Worm (Caenorhabditis elegans): ENCODE measurements around the gene srt-22.
A peak's percentile ranks its signal among the peaks of the same experiment; 100 is the strongest.

The srt-22 gene

ce11 chrV:15276915-15277314 lies 38.8 kb downstream of the srt-22 start, which contains the start of gene srw-17:
TSS of gene srw-17 (minus strand) at chrV:15277015.
- TF ChIP-seq dmd-6 (GFP tag; IDR thresholded peaks at IDR 0.05) = no peak
- peak; percentile 19 for TF ChIP-seq nhr-11 (tag; optimal IDR thresholded peaks at IDR 0.05)

ce11 chrV:15274757-15275156 lies 41.0 kb downstream of the srt-22 start, which contains the start of gene srw-16:
TSS of gene srw-16 (minus strand) at chrV:15274857.
- TF ChIP-seq unc-130 (GFP tag; optimal IDR thresholded peaks at IDR 0.05) = no peak
- TF ChIP-seq lsy-2 (tag; optimal IDR thresholded peaks at IDR 0.05) = no peak
- no peak for TF ChIP-seq nhr-42 (GFP tag; IDR thresholded peaks at IDR 0.05)
- TF ChIP-seq nhr-76 (tag; optimal IDR thresholded peaks at IDR 0.05) = no peak
- no peak for TF ChIP-seq Y48G9A.11 (GFP tag; IDR thresholded peaks at IDR 0.05)
- no peak for TF ChIP-seq lin-15B (tag; optimal IDR thresholded peaks at IDR 0.05)

ce11 chrV:15272263-15272662 lies 43.5 kb downstream of the srt-22 start, which contains the start of gene T10H4.4:
TSS of gene T10H4.4 (minus strand) at chrV:15272363.
- TF ChIP-seq aha-1 (tag) (peak; percentile 65), F44E2.7 (GFP tag; IDR thresholded peaks at IDR 0.05) (no peak)

- TF ChIP-seq ceh-44 (GFP tag; IDR thresholded peaks at IDR 0.05) = no peak
- TF ChIP-seq Y105C5A.15 (GFP tag; IDR thresholded peaks at IDR 0.05) = no peak
- no peak for TF ChIP-seq lin-1 (GFP tag; IDR thresholded peaks at IDR 0.05)
- no peak for TF ChIP-seq mxl-3 (GFP tag; optimal IDR thresholded peaks at IDR 0.05)
- no peak for TF ChIP-seq pqm-1 (tag; optimal IDR thresholded peaks at IDR 0.05)
- TF ChIP-seq nhr-237 (tag; optimal IDR thresholded peaks at IDR 0.05) = no peak
- no peak for TF ChIP-seq unc-39 (tag; optimal IDR thresholded peaks at IDR 0.05)
- peak in 1 of 2 experiments; percentile 56 for TF ChIP-seq unc-62 (GFP tag; optimal IDR thresholded peaks at IDR 0.05 in 1 of 2)
- no peak for TF ChIP-seq unc-62 (tag; optimal IDR thresholded peaks at IDR 0.05)
Observed at ce11 chrV:15268302-15268701, 47.4 kb downstream of the srt-22 start, which contains the start of gene srw-22. TSS of gene srw-22 (plus strand) at chrV:15268602.

ce11 chrV:15267405-15267804 lies 48.3 kb downstream of the srt-22 start, which contains the start of gene T10H4.13:
TSS of gene T10H4.13 (minus strand) at chrV:15267505.
- TF ChIP-seq dve-1 (tag; optimal IDR thresholded peaks at IDR 0.05; ENCODE audit: insufficient read depth) (no peak), php-3 (GFP tag; IDR thresholded peaks at IDR 0.05) (no peak), ceh-62 (tag; optimal IDR thresholded peaks at IDR 0.05) (no peak), duxl-1 (tag; optimal IDR thresholded peaks at IDR 0.05; ENCODE audit: poor library complexity) (no peak), ZK546.5 (tag; optimal IDR thresholded peaks at IDR 0.05) (no peak), lim-7 (GFP tag; IDR thresholded peaks at IDR 0.05) (no peak), dmd-6 (GFP tag; IDR thresholded peaks at IDR 0.05) (no peak)

ce11 chrV:15265814-15266213 lies 49.9 kb downstream of the srt-22 start, which contains the start of gene M01B2.13:
TSS of gene M01B2.13 (minus strand) at chrV:15265914.
- TF ChIP-seq hmg-1.1 (GFP tag; IDR thresholded peaks at IDR 0.05) (no peak), lim-7 (GFP tag; IDR thresholded peaks at IDR 0.05) (no peak), ceh-28 (tag; optimal IDR thresholded peaks at IDR 0.05) (no peak), Y48G9A.11 (GFP tag; IDR thresholded peaks at IDR 0.05) (no peak), lin-39 (tag; optimal IDR thresholded peaks at IDR 0.05) (no peak), madf-5 (GFP tag; IDR thresholded peaks at IDR 0.05) (no peak), mxl-3 (GFP tag; optimal IDR thresholded peaks at IDR 0.05) (no peak), attf-4 (tag; optimal IDR thresholded peaks at IDR 0.05) (no peak), lin-29 (GFP tag; IDR thresholded peaks at IDR 0.05) (no peak), dve-1 (tag; optimal IDR thresholded peaks at IDR 0.05; ENCODE audit: insufficient read depth) (no peak), D1046.2 (GFP tag; IDR thresholded peaks at IDR 0.05) (no peak), ZK337.2 (GFP tag; IDR thresholded peaks at IDR 0.05) (no peak), ceh-62 (tag; optimal IDR thresholded peaks at IDR 0.05) (no peak), ceh-44 (GFP tag; IDR thresholded peaks at IDR 0.05) (no peak), arid-1 (GFP tag; conservative IDR thresholded peaks at IDR 0.05) (no peak)
